Fruit fly (Drosophila melanogaster) whole organism, prepupa: Measurements from ENCODE around the gene MFS3.
A peak's percentile ranks its signal among the peaks of the same experiment; 100 is the strongest.

Experiments
- Blimp-1 ChIP-seq: fragments of 200-800 bp; sonication (Bioruptor generic); optimal IDR thresholded peaks from 3 replicates; lab custom pipeline; 2017; ENCODE audit warnings: missing biosample characterization, missing genetic modification characterization, mild to moderate bottlenecking, moderate library complexity, missing genetic modification reagents
- CG10631 ChIP-seq: fragments of 200-800 bp; sonication (Bioruptor generic); optimal IDR thresholded peaks from 2 replicates; lab custom pipeline; 2016; ENCODE audit warnings: missing biosample characterization, missing genetic modification characterization
- CG11762 ChIP-seq: fragments of 200-800 bp; sonication (Bioruptor generic); optimal IDR thresholded peaks from 3 replicates; lab custom pipeline; 2016; ENCODE audit warnings: missing biosample characterization, missing genetic modification characterization; ENCODE audit not compliant: insufficient read depth
- CG15336 ChIP-seq: fragments of 200-800 bp; sonication (Bioruptor generic); IDR thresholded peaks from 2 replicates; pipeline ENCODE4 v1.3.6; 2022; ENCODE audit warnings: missing biosample characterization, missing genetic modification characterization
- CG8319 ChIP-seq: fragments of 200-800 bp; sonication (Bioruptor generic); optimal IDR thresholded peaks from 3 replicates; lab custom pipeline; 2016; ENCODE audit warnings: missing biosample characterization, missing genetic modification characterization
- Ets21C ChIP-seq: fragments of 200-800 bp; sonication (Bioruptor generic); optimal IDR thresholded peaks from 3 replicates; lab custom pipeline; 2016; ENCODE audit warnings: missing biosample characterization, missing genetic modification characterization
- Hr39 ChIP-seq: fragments of 200-800 bp; sonication (Bioruptor generic); optimal IDR thresholded peaks from 2 replicates; lab custom pipeline; 2016; ENCODE audit warnings: missing biosample characterization, missing genetic modification characterization
- Sox102F ChIP-seq: fragments of 200-800 bp; sonication (Bioruptor generic); optimal IDR thresholded peaks from 2 replicates; lab custom pipeline; 2016; ENCODE audit warnings: missing biosample characterization, mild to moderate bottlenecking, missing genetic modification characterization
- cyc ChIP-seq: fragments of 200-800 bp; sonication (Bioruptor generic); optimal IDR thresholded peaks from 3 replicates; lab custom pipeline; 2016; ENCODE audit warnings: missing biosample characterization, missing genetic modification characterization
- esn ChIP-seq: fragments of 200-800 bp; sonication (Bioruptor generic); optimal IDR thresholded peaks from 2 replicates; lab custom pipeline; 2016; ENCODE audit warnings: missing biosample characterization, mild to moderate bottlenecking, missing genetic modification characterization, moderate library complexity
- salr ChIP-seq, 2 experiments: fragments of 200-800 bp; sonication (Bioruptor generic); optimal IDR thresholded peaks; 3 replicates each; lab custom pipeline; 2016 to 2018; ENCODE audit warnings: missing biosample characterization in 2 of 2, missing genetic modification characterization in 2 of 2, mild to moderate bottlenecking in 1 of 2
- spab ChIP-seq: fragments of 200-800 bp; sonication (Bioruptor generic); optimal IDR thresholded peaks from 2 replicates; lab custom pipeline; 2017; ENCODE audit warnings: missing biosample characterization, mild to moderate bottlenecking, missing genetic modification characterization, missing genetic modification reagents
- topi ChIP-seq: fragments of 200-800 bp; sonication (Bioruptor generic); optimal IDR thresholded peaks from 3 replicates; lab custom pipeline; 2016; ENCODE audit warnings: missing biosample characterization, missing genetic modification characterization

DNA sequence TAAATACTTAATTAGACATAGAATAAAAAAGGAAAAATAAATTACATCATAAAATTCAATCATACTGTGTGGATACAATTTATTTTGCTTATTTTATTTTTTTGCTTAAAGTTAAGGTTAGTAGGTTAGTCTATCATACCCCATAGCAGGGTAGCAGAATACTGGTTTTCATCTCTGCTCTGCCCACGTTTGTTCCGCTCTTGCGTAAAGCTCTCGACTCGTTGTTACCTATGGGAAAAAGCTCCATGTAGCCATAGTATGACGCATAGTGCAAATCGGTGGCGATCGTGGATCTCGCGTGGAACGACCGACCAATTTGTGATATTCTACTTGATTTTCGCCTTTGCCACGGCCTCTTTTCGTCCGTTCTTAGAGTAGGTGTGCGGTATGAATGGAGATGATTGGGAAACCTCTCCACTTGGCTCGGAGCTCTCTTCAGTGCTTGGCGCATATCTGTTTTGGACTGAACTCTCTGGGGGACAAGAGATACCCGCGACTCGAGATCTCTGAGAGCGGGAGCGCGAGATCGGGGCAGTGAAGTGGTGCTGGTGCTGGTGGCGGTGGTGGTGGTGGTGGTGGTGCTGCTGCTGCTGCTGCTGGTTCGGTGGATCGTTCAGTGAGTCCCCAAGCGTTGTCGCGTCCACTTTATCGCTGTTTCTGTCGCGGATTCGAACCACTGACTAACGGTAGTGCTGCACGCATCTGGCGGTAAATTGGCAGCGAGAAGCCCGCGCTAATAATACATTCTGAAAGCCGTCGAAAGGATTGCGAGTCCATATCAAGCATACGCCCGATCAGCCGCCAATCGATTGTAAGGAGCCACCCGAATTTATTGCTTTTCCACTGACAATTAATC is 42.9 kb downstream of the MFS3 start, which contains the start of gene CG5001:
- TF ChIP-seq spab (GFP tag; lab: Kevin White, UChicago) (peak; percentile 65), CG15336 (GFP tag; lab: Robert Waterston, UW) (peak; percentile 86), esn (peak; percentile 87), CG11762 (GFP tag; lab: Kevin White, UChicago) (no peak), salr (GFP tag; optimal IDR thresholded peaks at IDR 0.05; lab: Kevin White, UChicago) (peak in 1 of 2 experiments; percentile 6), Ets21C (GFP tag; lab: Kevin White, UChicago) (no peak), topi (no peak), Hr39 (GFP tag; lab: Kevin White, UChicago) (no peak), Sox102F (GFP tag; lab: Kevin White, UChicago) (no peak), CG8319 (GFP tag; lab: Kevin White, UChicago) (peak; percentile 49), cyc (GFP tag; lab: Kevin White, UChicago) (peak; percentile 76), CG10631 (no peak), Blimp-1 (GFP tag; lab: Kevin White, UChicago) (no peak)
